Fruit fly (Drosophila melanogaster): ENCODE measurements around the gene Boh1.

DNA sequence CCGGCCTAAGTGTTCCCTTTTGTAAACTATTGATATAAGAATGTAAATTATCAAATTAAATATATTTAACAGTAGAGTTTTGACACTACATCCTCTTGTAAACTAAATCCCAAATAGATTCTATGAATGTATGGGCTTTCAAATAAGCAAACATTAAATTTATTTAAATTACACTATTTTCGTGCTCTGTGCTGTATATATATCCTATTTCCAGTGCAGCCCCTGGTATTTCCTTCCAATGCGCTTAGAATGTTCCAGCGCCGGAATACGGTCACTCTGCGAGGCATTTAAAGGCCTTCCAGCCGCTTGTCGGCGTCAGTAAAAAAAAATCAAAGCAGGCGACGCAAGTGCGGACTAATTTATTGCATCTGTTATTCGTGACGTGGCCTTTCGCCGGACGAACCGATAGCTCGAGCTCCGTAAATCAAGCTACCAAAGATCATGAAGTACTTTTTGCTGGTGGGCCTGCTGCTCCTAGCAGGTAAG lies 29.2 kb upstream of the Boh1 start, which contains the start of gene Gp93:
- TF ChIP-seq CG8478 (optimal IDR thresholded peaks at IDR 0.05) (no peak), CTCF (optimal IDR thresholded peaks at IDR 0.05) (no peak)

All from S2 (cell line).